ENCODE assay signal across 2 fruit fly cellular contexts in the genomic region with DNA sequence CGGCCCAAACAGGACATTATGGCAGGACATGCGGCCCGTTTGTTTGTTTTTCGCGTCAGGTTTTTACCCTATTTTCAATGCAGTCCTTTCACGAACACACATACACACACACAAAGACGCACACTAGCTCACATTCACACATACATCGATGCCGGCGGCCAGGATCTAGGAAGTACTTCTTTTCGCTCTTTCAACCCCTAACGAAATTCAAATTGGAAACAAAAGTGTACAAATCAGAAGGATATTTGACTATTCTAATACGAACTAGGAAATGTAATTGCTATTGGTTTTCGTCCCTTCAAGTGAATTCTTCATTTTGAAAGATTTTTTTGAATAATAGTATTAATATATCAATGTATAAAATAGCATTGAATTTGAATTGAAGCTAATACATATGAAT.
A peak's percentile ranks its signal among the peaks of the same experiment; 100 is the strongest.
TF ChIP-seq lines count a peak whose summit lies in the region.

No protein-coding gene starts in this region.

- no peak for TF ChIP-seq CTCF in whole organism, embryonic (GFP tag; optimal IDR thresholded peaks at IDR 0.05; lab: Kevin White, UChicago)

TF ChIP-seq in whole organism, embryonic, 481 proteins besides CTCF, POLR2A, EP300 and RAD21:
- TF ChIP-seq CG32767 (GFP tag; IDR thresholded peaks at IDR 0.05; lab: Robert Waterston, UW) = no peak
- TF ChIP-seq wor (GFP tag; IDR thresholded peaks at IDR 0.05; lab: Robert Waterston, UW) = no peak
- no peak for TF ChIP-seq CG6813 (GFP tag; optimal IDR thresholded peaks at IDR 0.05; lab: Kevin White, UChicago)
- TF ChIP-seq HLH54F (GFP tag; optimal IDR thresholded peaks at IDR 0.05; lab: Kevin White, UChicago) = no peak
- TF ChIP-seq insv (GFP tag; optimal IDR thresholded peaks at IDR 0.05; lab: Kevin White, UChicago) = peak; percentile 5 to 91
- TF ChIP-seq Mes4 (GFP tag; optimal IDR thresholded peaks at IDR 0.05; lab: Kevin White, UChicago) = no peak
- TF ChIP-seq pros (GFP tag; optimal IDR thresholded peaks at IDR 0.05; lab: Kevin White, UChicago) = peak; percentile 41
- no peak for TF ChIP-seq eve (GFP tag; optimal IDR thresholded peaks at IDR 0.05; lab: Kevin White, UChicago)
- no peak for TF ChIP-seq z (GFP tag; IDR thresholded peaks at IDR 0.05; lab: Robert Waterston, UW)
- no peak for TF ChIP-seq CG17361 (GFP tag; IDR thresholded peaks at IDR 0.05; lab: Robert Waterston, UW)
- no peak for TF ChIP-seq CG11560 (tag; IDR thresholded peaks at IDR 0.05; lab: Robert Waterston, UW)
- no peak for TF ChIP-seq Gug (GFP tag; IDR thresholded peaks at IDR 0.05; lab: Robert Waterston, UW)
- no peak for TF ChIP-seq CG32532 (GFP tag; IDR thresholded peaks at IDR 0.05; lab: Robert Waterston, UW)
- no peak for TF ChIP-seq rib (GFP tag; IDR thresholded peaks at IDR 0.05; lab: Robert Waterston, UW)
- TF ChIP-seq cg (GFP tag; optimal IDR thresholded peaks at IDR 0.05; lab: Kevin White, UChicago) = peak; percentile 45
- no peak for TF ChIP-seq dimm (GFP tag; IDR thresholded peaks at IDR 0.05; lab: Robert Waterston, UW)
- TF ChIP-seq h (optimal IDR thresholded peaks at IDR 0.05; lab: Kevin White, UChicago) = no peak
- no peak for TF ChIP-seq slou (GFP tag; optimal IDR thresholded peaks at IDR 0.05; lab: Kevin White, UChicago)
- no peak for TF ChIP-seq vfl (GFP tag; optimal IDR thresholded peaks at IDR 0.05; lab: Kevin White, UChicago)
- TF ChIP-seq tll (GFP tag; optimal IDR thresholded peaks at IDR 0.05; lab: Kevin White, UChicago) = peak in 1 of 2 experiments; percentile 37
- TF ChIP-seq Elba2 (GFP tag; optimal IDR thresholded peaks at IDR 0.05; lab: Kevin White, UChicago) = no peak
- TF ChIP-seq stc (GFP tag; IDR thresholded peaks at IDR 0.05; lab: Robert Waterston, UW) = no peak
- no peak for TF ChIP-seq D19A (tag; optimal IDR thresholded peaks at IDR 0.05; lab: Kevin White, UChicago)
- TF ChIP-seq CG6765 (GFP tag; optimal IDR thresholded peaks at IDR 0.05; lab: Kevin White, UChicago) = no peak
- no peak for TF ChIP-seq eyg (GFP tag; optimal IDR thresholded peaks at IDR 0.05; lab: Kevin White, UChicago)

TF ChIP-seq in whole organism, prepupa, 60 proteins besides CTCF, POLR2A, EP300 and RAD21:
- TF ChIP-seq OdsH (GFP tag; optimal IDR thresholded peaks at IDR 0.05; lab: Kevin White, UChicago) (no peak), dac (GFP tag; optimal IDR thresholded peaks at IDR 0.05; lab: Kevin White, UChicago) (no peak), svp (GFP tag; lab: Kevin White, UChicago) (peak; percentile 20), Eip75B (GFP tag; optimal IDR thresholded peaks at IDR 0.05; lab: Kevin White, UChicago) (no peak), CG3919 (GFP tag; optimal IDR thresholded peaks at IDR 0.05; lab: Kevin White, UChicago) (no peak)
